Worm (Caenorhabditis elegans) whole organism, dauer: Measurements from ENCODE around the gene fbxb-59.

ENCODE experiments used
- unc-62 ChIP-seq: sonication (generic microtip); optimal IDR thresholded peaks from 2 replicates; lab custom pipeline; 2017; ENCODE audit warnings: missing biosample characterization, missing genetic modification reagents, missing genetic modification characterization

fbxb-59 gene

DNA sequence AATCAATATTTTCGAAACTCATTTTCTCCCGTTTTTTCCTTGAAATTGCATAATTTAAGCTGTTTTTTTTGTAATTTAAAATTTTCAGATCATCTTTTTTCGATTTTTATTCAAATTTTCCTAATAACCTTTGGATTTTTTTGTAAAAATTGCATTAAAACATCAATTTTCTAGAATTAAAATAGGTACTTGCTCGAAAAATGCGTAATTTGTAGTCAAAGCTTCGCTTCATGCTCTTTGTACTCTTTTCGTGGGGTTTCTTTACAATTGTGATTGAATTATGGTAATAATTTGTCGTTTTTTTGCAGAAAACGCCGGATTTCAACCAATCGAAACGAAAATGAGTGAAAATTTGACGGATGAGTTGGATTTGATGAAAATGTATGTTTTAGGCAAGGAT, 7.0 kb downstream of the fbxb-59 start, which contains the start of gene fog-2:
Gene fog-2 (plus strand): TSS at position 301 of the 400 bp plus-strand sequence.
- no peak for TF ChIP-seq unc-62 (GFP tag; lab: Kevin White, UChicago)

DNA sequence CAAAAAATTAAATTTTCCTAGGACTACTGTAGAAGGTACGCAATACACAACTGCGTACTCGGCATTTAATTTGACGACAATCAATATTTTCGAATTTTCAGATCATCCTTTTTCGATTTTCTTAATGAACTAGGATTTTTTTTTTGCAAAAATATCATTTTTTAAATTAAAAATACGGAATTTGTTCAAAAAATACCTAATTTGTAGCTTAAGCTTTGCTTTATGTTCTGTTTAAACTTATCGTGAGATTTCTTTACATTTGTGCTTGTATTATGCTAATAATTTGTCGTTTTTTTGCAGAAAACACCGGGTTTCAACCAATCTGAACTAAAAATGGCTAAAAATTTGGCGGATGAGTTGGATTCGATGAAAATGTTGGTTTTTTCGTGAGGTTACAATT, 9.3 kb downstream of the fbxb-59 start, which contains the start of gene ftr-1:
Gene ftr-1 (plus strand): TSS at position 301 of the 400 bp plus-strand sequence.
- TF ChIP-seq unc-62 (GFP tag; lab: Kevin White, UChicago) = no peak

DNA sequence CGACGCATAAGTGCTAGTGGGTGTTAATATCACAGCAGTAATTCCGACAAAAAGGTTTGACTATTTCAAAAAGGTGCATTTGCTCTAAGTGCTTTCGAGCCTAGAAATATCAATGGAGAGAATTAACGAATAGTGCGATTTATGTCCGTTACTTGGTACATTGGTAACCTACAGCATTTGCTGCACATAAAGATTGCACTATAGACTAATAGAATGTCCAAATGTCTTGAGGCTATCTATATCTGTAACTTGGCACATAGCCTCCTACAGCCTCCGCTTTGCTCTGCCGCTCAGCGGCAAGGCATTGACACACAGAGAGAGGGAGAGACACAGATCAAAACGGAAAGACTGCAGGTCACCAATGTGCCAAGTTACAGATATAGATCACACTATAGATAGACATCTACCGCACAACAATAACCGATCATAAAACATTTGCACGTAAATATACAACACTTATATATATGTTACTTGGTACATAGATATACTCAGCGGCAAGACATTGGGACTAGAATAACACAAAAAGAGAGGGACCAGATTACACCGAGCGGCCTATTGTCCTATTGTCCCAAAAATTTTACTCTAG, 10.4 kb downstream of the fbxb-59 start, which contains the start of the genes srh-217 and Y113G7B.28:
Gene srh-217 (minus strand): TSS at position 101 of the 586 bp plus-strand sequence.
Gene Y113G7B.28 (plus strand): TSS at position 536 of the 586 bp plus-strand sequence.
- TF ChIP-seq unc-62 (GFP tag; lab: Kevin White, UChicago) = no peak

DNA sequence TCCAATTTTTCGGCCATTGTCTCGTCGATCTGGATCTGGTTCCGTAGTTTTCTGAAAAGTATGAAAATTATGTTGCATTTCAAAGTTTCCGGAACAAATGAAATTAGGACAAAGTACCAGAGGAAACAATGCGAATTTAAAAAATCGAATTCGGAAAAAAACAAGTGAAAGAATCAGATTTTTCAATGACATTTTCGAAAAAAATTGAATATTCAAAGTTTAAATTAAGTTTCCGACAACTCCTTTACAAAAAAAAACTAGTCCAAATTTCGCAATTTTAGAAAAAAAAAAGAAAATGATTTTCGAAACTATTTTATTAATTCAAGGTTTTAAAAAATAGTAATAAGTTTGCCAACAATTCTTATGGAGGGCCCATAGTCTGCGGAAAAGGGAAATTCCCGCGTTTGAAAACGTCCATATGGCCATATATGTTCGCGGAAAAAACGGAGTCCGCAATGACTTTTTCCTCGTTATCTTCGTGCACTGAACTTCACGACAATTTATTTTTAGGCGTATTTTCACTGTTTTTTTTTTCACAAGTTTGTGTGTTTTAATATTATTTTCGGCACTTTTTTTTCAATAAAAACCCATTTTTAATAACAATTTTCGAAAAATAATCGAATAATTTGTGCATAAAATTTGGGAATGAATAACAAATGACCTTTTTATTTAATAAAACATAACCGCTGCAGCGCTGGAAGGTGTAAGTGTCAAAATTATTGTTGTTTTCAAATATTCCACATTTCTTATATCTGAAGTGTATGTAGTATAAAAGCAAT, 13.7 kb downstream of the fbxb-59 start, which contains the start of the genes fbxa-115 and Y113G7B.27:
Gene fbxa-115 (minus strand): TSS at position 51 of the 779 bp plus-strand sequence.
Gene Y113G7B.27 (plus strand): TSS at position 729 of the 779 bp plus-strand sequence.
- TF ChIP-seq unc-62 (GFP tag; lab: Kevin White, UChicago) = no peak

DNA sequence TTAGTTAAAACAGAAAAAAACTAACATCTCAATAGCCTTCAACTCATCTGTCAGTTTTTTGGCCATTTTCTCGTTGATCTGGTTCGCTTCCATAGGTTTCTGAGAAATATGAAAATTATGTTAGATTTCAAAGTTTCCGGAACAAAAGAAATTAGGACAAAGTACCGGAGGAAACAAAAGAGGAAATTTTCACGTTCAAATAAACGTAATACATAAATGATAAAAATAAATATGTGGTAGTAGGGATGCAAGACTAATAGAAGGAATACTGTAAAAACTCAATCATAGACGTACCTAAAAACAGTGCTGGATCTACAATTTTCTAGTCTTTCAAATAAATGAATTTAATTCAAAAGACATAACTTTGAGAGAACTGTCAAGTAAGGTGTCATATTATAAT, 17.2 kb downstream of the fbxb-59 start, which contains the start of gene fbxa-116:
Gene fbxa-116 (minus strand): TSS at position 101 of the 400 bp plus-strand sequence.
- TF ChIP-seq unc-62 (GFP tag; lab: Kevin White, UChicago) = no peak

DNA sequence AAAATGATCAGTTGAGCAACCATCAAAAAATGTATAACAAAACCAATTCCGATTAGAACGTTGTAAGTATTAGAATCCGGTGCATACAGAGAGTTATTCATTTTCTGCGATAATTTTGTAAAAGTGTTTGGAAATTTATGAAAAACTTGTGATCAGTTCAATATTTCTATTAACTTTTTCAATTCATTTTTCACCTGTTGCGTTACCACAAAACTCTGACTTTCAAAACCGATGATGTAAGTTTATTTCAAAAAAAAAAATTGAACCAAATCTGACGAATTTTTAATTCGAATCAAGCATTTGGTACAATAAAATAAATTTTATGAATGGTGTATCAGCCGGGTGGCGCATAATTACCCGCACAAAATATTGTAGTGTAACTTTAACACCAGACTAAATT, 19.4 kb downstream of the fbxb-59 start, which contains the start of gene srz-16:
Gene srz-16 (minus strand): TSS at position 101 of the 400 bp plus-strand sequence.
- TF ChIP-seq unc-62 (GFP tag; lab: Kevin White, UChicago) = no peak

DNA sequence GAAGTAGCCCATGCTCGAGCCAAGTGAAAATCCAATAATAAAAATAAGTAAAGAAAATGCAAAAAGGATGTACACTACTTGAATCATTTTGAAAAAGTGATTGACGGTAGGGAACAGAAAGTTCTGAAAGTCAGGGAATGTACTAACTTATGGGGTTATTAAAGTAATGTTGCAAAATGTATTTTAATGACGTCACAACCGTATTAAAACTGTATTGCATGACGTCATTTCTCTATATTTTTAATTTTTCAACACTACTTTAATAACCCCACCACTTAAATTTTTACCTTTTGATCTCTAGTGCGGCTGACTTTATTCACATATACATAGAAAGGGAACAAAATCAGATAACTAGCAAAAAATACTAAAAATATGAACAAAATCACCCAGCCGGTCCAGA, 23.7 kb downstream of the fbxb-59 start:
- no peak for TF ChIP-seq unc-62 (GFP tag; lab: Kevin White, UChicago)

DNA sequence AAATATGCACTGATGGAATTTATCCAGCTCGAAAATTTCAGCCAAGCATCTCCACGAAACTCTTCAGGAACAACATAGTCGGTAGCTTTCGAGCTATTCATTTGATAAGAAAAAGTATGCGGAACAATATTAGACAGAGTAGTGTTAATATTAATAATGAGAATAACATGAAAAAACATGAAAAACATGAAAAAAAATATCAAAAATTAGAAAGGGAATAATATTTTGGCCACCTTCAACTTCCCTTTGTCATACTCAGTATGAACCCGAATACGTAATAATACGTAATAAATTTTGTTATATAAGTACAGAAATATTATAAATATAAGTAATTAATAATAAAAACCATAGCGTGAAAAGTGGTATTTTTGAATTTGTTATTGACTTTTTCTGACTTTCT, 34.0 kb downstream of the fbxb-59 start, which contains the start of gene srw-39:
Gene srw-39 (minus strand): TSS at position 101 of the 400 bp plus-strand sequence.
- TF ChIP-seq unc-62 (GFP tag; lab: Kevin White, UChicago) = no peak

DNA sequence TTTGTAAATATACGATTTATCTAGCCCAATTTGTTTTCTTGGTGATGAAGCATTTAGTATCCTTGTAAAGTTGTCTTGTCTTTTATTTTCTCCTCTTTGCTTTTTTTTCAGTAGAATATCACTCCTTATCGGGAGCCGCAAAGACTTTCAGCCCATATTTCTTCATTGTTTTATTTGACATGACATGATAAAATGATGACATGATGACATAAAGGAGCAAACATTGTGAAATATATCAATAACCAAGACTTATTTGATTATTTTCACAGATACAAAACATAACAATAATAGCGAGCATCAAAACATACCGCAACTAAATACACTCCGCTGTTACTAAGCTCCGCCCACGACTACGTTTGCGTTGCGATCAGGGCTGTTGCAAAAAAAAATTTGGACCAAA, 40.2 kb downstream of the fbxb-59 start:
- no peak for TF ChIP-seq unc-62 (GFP tag; lab: Kevin White, UChicago)

DNA sequence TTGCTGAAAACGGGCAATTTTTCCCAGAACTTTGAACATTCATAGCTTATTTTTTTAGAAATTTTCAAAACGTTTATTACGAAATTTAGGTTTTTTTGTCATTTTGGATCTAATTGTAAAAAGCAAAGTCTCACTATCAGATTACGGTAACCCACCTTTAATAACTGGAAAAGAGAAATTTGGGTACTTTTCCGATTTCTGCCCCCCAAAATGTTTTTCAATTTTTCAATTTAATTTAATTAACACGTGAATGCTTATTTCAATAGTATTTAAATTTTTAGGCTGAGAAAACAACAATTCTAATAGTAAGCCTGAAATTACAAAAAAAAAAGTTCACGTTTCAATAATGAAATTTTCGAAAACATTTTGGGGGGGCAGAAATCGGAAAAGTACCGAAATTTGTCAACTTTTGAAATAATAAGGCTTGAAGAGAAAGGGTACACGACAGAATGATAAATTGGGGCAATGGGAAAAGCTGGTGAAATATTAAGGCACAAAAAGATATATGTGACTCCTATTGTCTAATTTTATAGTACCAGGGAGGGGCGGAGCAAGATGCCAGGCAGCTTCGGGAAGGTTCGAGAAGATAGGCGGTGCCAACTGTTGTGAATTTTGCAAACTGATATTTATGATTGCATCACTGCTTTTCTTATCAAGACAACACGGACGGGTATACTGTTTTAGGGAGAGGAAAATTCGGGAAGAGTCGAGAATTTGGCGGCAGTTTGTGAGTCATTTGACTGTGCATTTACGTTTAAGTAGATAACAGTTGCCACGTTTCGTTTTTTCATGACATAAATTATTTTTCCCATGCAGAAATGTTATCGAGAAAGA, 41.7 kb downstream of the fbxb-59 start, which contains the start of gene F19B2.5:
Gene F19B2.5 (minus strand): TSS at position 107 of the 834 bp plus-strand sequence.
- no peak for TF ChIP-seq unc-62 (GFP tag; lab: Kevin White, UChicago)

DNA sequence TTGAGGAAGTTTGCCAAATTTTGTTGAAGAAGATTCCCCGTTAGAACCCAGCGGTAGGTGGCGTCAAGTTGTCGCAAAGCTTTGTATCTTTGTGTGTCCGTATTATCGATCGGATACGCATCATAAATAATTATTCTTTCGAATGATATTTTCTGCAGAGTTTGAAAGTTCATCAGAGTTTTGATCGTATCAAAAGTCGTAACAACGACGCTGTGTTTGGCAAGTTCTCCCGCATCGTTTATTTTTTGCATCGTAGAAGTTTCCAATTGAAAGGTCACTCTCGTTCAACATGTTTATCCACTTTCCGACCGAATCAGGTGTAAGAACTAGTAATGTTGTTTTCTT, 42.9 kb downstream of the fbxb-59 start:
- TF ChIP-seq unc-62 (GFP tag; lab: Kevin White, UChicago) = no peak

DNA sequence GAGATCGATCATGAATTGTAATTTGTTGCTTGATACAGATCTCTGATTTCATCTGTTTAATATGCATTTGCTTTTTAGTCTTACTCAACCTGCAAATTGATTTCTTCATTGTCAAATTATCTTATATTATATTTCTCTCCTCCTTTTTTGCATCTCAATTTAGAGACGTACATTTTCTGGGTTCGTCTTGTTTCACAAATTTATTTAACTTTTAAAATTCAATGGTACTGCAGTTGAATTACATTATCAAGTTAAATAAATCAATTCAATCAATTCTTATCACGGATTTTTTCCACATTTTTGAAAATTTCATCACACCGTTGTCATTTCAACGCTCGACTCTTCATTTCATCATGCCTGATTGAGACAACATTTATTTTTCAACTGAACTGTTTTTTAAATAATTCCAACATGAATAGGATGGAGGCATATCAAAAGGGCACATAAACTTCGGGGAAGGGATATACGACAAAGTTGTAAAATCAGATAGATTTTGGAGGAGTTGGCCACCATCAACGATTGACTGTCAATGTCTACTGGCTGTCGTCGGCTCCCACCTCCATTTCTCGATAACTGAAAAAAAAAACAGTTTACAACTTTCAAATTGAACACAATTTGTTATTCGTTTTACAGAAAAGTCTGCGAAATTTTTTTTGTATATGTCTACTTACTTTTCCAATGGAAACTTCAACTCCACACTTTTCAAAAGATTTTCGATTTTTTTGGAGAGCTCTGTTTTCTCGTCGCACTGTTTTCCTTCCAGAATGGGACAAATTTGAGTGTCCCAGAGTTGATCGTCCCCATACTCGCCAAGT, 43.5 kb downstream of the fbxb-59 start:
- TF ChIP-seq unc-62 (GFP tag; lab: Kevin White, UChicago) = no peak

DNA sequence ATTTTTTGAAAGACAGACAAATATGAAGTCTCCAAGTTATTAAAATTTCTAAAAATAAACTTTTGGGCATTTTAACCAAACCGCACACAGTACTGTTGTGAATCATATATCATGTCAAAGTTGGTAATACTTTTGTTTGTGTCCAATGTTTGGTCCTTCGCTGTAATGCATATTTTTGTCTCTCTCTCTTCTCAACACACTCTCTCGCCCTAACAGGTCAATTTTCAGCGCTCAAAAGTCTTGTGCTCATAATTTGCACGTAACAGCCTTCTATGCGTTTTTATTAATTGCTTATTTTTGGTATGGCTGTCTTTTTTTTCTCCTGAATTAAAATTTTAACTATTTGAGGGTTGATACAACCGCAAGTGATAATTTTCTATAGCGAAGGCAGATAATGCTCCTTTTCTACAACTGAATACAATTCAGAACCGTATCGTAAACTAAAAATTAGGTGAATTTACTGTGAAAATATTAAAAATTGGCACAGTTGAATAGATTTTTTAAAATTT, 44.2 kb downstream of the fbxb-59 start:
- TF ChIP-seq unc-62 (GFP tag; lab: Kevin White, UChicago) = no peak

DNA sequence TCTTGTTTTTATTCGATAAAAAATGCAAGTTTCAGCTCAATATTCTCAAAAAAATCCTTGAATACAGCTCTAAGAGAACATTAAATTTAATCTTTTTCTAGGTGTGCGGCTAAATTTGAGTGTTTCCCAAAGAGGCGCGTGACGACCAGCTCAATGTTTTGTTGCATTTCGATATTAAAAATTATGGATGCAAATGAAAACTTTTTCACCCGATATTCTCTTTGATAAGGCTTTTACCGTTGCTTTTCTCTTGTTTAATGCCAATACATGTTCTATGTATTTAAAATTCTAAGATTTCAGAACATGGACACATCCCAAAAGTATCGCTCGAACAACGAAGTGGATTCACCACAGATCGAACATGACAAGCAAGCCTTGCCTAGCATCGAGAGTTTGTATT, 47.8 kb downstream of the fbxb-59 start, which contains the start of gene F19B2.6:
Gene F19B2.6 (plus strand): TSS at position 301 of the 400 bp plus-strand sequence.
- TF ChIP-seq unc-62 (GFP tag; lab: Kevin White, UChicago) = no peak
